Worm (Caenorhabditis elegans): Measurements from ENCODE around the gene col-78.

DNA sequence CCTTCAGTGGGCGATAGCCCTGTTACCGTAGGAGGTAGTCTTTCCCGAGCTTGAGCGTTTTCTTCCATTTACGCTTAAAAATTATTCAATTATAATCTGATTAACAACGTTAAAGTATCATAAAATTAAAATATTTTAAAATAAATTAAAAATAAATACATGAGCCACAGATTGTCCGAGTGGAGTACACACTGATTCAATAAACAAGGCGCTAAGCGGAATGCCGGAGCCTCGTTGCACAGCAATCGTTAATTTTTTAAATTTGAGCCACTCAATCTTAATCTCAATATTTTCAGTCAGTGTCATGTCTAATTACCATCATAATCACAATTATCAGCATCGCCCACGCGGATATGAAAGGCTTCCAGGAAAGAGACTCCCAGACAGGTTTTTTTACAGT lies 24.7 kb downstream of the col-78 start, which contains the start of the genes sec-5 and pir-1:
- TF ChIP-seq ceh-2 (tag; optimal IDR thresholded peaks at IDR 0.05) (no peak), pha-4 (tag; optimal IDR thresholded peaks at IDR 0.05) (no peak), dve-1 (tag; optimal IDR thresholded peaks at IDR 0.05) (no peak), K02D7.2 (tag; optimal IDR thresholded peaks at IDR 0.05) (no peak), ama-1 (optimal IDR thresholded peaks at IDR 0.05) (no peak), ceh-30 (tag; optimal IDR thresholded peaks at IDR 0.05) (no peak), madf-2 (tag; optimal IDR thresholded peaks at IDR 0.05) (no peak), ceh-9 (tag; optimal IDR thresholded peaks at IDR 0.05) (no peak), sox-4 (tag; optimal IDR thresholded peaks at IDR 0.05) (no peak), fkh-10 (GFP tag; optimal IDR thresholded peaks at IDR 0.05) (no peak), T23F11.4 (GFP tag; optimal IDR thresholded peaks at IDR 0.05) (no peak), pha-2 (tag; optimal IDR thresholded peaks at IDR 0.05) (no peak), dmd-4 (tag; optimal IDR thresholded peaks at IDR 0.05; ENCODE audit: borderline replicate concordance) (no peak), tbx-2 (tag; optimal IDR thresholded peaks at IDR 0.05) (no peak)

All from whole organism, late embryonic.